Fruit fly (Drosophila melanogaster): ENCODE results near the gene CG13841.

The CG13841 gene

dm6 chr3R:22750534-22750947 lies 17.0 kb downstream of the CG13841 start, which contains the start of the genes rumi, CG7029 and Usp12-46 (continued):
- no peak for TF ChIP-seq lov (optimal IDR thresholded peaks at IDR 0.05)
- TF ChIP-seq lov (GFP tag; IDR thresholded peaks at IDR 0.05), result peak; percentile 84; the same call in 2 of the 3 replicates
- peak; percentile 53; the same call in 1 of the 2 replicates for TF ChIP-seq nerfin-2 (GFP tag; IDR thresholded peaks at IDR 0.05; ENCODE audit: partially characterized antibody)
- TF ChIP-seq Hr51 (GFP tag; optimal IDR thresholded peaks at IDR 0.05), result peak; percentile 86 to 90
- TF ChIP-seq CG6272 (GFP tag; IDR thresholded peaks at IDR 0.05), result peak; percentile 76
- peak; percentile 67 for TF ChIP-seq ewg (GFP tag; optimal IDR thresholded peaks at IDR 0.05)
- TF ChIP-seq Fer3 (tag; optimal IDR thresholded peaks at IDR 0.05), result peak; percentile 84
- TF ChIP-seq PHDP (tag; optimal IDR thresholded peaks at IDR 0.05), result peak; percentile 85
- peak; percentile 63; the same call in 1 of the 2 replicates for TF ChIP-seq cas (GFP tag; IDR thresholded peaks at IDR 0.05)
- TF ChIP-seq E2f1 (GFP tag; IDR thresholded peaks at IDR 0.05), result peak; percentile 77
- no peak for TF ChIP-seq Kr (GFP tag; optimal IDR thresholded peaks at IDR 0.05)
- TF ChIP-seq NK7.1 (GFP tag; optimal IDR thresholded peaks at IDR 0.05), result peak; percentile 81
- no peak for TF ChIP-seq kah (GFP tag; optimal IDR thresholded peaks at IDR 0.05)
- TF ChIP-seq hth (optimal IDR thresholded peaks at IDR 0.05), result no peak
- peak; percentile 89 for TF ChIP-seq Mad (GFP tag; optimal IDR thresholded peaks at IDR 0.05)
- TF ChIP-seq CG12659 (GFP tag; optimal IDR thresholded peaks at IDR 0.05), result peak; percentile 93
- peak; percentile 91 for TF ChIP-seq mam (GFP tag; optimal IDR thresholded peaks at IDR 0.05)
- TF ChIP-seq Fer2 (tag; optimal IDR thresholded peaks at IDR 0.05), result peak; percentile 66
- TF ChIP-seq GATAe (GFP tag; conservative IDR thresholded peaks at IDR 0.05), result peak; percentile 28; the same call in 1 of the 2 replicates
- TF ChIP-seq Dp (GFP tag; optimal IDR thresholded peaks at IDR 0.05), result peak; percentile 44
- TF ChIP-seq CG6175 (GFP tag; IDR thresholded peaks at IDR 0.05), result peak; percentile 52; the same call in 2 of the 3 replicates
- TF ChIP-seq ase (GFP tag; IDR thresholded peaks at IDR 0.05), result peak; percentile 81
- no peak for TF ChIP-seq h (optimal IDR thresholded peaks at IDR 0.05)
- peak; percentile 44 for TF ChIP-seq CG6654 (GFP tag; optimal IDR thresholded peaks at IDR 0.05)
- peak; percentile 86 for TF ChIP-seq Sox102F (GFP tag; optimal IDR thresholded peaks at IDR 0.05)
- TF ChIP-seq tup (GFP tag; optimal IDR thresholded peaks at IDR 0.05), result peak; percentile 38
- peak; percentile 92 for TF ChIP-seq zfh1 (GFP tag; IDR thresholded peaks at IDR 0.05)
- TF ChIP-seq z (GFP tag; IDR thresholded peaks at IDR 0.05), result no peak
- TF ChIP-seq CG17912 (GFP tag; optimal IDR thresholded peaks at IDR 0.05), result peak; percentile 68
- TF ChIP-seq twi (tag; optimal IDR thresholded peaks at IDR 0.05), result peak; percentile 80
- TF ChIP-seq grn (GFP tag; optimal IDR thresholded peaks at IDR 0.05), result peak; percentile 34
- TF ChIP-seq sima (GFP tag; optimal IDR thresholded peaks at IDR 0.05), result no peak
- TF ChIP-seq Abd-B (GFP tag; optimal IDR thresholded peaks at IDR 0.05), result peak; percentile 84
- peak; percentile 87 for TF ChIP-seq Sin3A (optimal IDR thresholded peaks at IDR 0.05)
- peak; percentile 81 for TF ChIP-seq HLH3B (GFP tag; IDR thresholded peaks at IDR 0.05)
- TF ChIP-seq CG5180 (GFP tag; optimal IDR thresholded peaks at IDR 0.05), result no peak
- TF ChIP-seq CG2199 (GFP tag; IDR thresholded peaks at IDR 0.05), result 0 out of 3 replicates have a peak, but pooled peaks have one; percentile 33
- TF ChIP-seq CG12942 (GFP tag; optimal IDR thresholded peaks at IDR 0.05), result peak; percentile 76
- peak; percentile 32; the same call in 1 of the 3 replicates for TF ChIP-seq jigr1 (GFP tag; IDR thresholded peaks at IDR 0.05)
- TF ChIP-seq CG3838 (GFP tag; optimal IDR thresholded peaks at IDR 0.05), result peak; percentile 67
- peak; percentile 89 for TF ChIP-seq unpg (GFP tag; optimal IDR thresholded peaks at IDR 0.05)
- peak; percentile 84 for TF ChIP-seq CG33557 (GFP tag; optimal IDR thresholded peaks at IDR 0.05)
- TF ChIP-seq Neu2 (GFP tag; optimal IDR thresholded peaks at IDR 0.05; ENCODE audit: borderline replicate concordance), result peak; percentile 79
- TF ChIP-seq luna (GFP tag; optimal IDR thresholded peaks at IDR 0.05), result peak; percentile 75
- peak; percentile 45; the same call in 1 of the 2 replicates for TF ChIP-seq peb (GFP tag; IDR thresholded peaks at IDR 0.05)
- peak; percentile 89 for TF ChIP-seq CG1603 (tag; optimal IDR thresholded peaks at IDR 0.05)
- peak; percentile 90 for TF ChIP-seq ci (GFP tag; IDR thresholded peaks at IDR 0.05)
- TF ChIP-seq Stat92E (GFP tag; optimal IDR thresholded peaks at IDR 0.05), result peak in 1 of 3 experiments; percentile 18
- peak; percentile 85 for TF ChIP-seq CG32767 (GFP tag; IDR thresholded peaks at IDR 0.05)
- TF ChIP-seq run (tag; optimal IDR thresholded peaks at IDR 0.05), result peak; percentile 56
- peak; percentile 84 for TF ChIP-seq CG10209 (GFP tag; optimal IDR thresholded peaks at IDR 0.05)
